Worm (Caenorhabditis elegans) whole organism, L1 larva: ENCODE data around the gene bra-1.

Experiments used
- C34B4.2 ChIP-seq: sonication (generic microtip); optimal IDR thresholded peaks from 2 replicates; lab custom pipeline; 2017; ENCODE audit warnings: mild to moderate bottlenecking, missing genetic modification characterization, missing compliant biosample characterization
- aha-1 ChIP-seq: fragments of 150-350 bp; optimal IDR thresholded peaks from 2 replicates; lab custom pipeline; 2014; ENCODE audit warnings: missing biosample characterization, missing genetic modification characterization
- blmp-1 ChIP-seq: fragments of 150-350 bp; optimal IDR thresholded peaks from 2 replicates; lab custom pipeline; 2014; ENCODE audit warnings: missing biosample characterization, missing genetic modification characterization
- ceh-63 ChIP-seq: fragments of 200-800 bp; sonication (Bioruptor generic); optimal IDR thresholded peaks from 2 replicates; lab custom pipeline; 2018; ENCODE audit warnings: mild to moderate bottlenecking, missing genetic modification characterization, missing compliant biosample characterization
- dpl-1 ChIP-seq, 3 experiments: fragments of 150-350 bp in 2 of 3; sonication (generic microtip) in 1 of 3; optimal IDR thresholded peaks; 2 replicates each; lab custom pipeline; 2014 to 2017; ENCODE audit warnings: missing biosample characterization in 3 of 3, missing genetic modification characterization in 3 of 3, missing genetic modification reagents in 3 of 3
- efl-1 ChIP-seq, 4 experiments: fragments of 150-350 bp; optimal IDR thresholded peaks in 3 of 4; peaks in 1 of 4; 1 replicate in 1 of 4; 2 replicates in 3 of 4; lab custom pipeline; 2014; ENCODE audit warnings: missing biosample characterization in 2 of 4, missing genetic modification characterization in 2 of 4, missing genetic modification reagents in 2 of 4
- egl-27 ChIP-seq, 2 experiments: fragments of 150-350 bp in 1 of 2; sonication (generic microtip); optimal IDR thresholded peaks; 3 replicates each; lab custom pipeline; 2017 to 2018; ENCODE audit warnings: missing biosample characterization in 2 of 2, missing genetic modification characterization in 2 of 2, missing genetic modification reagents in 2 of 2
- fkh-10 ChIP-seq: sonication (generic microtip); optimal IDR thresholded peaks from 2 replicates; lab custom pipeline; 2017; ENCODE audit warnings: missing biosample characterization, missing genetic modification reagents, missing genetic modification characterization
- fkh-4 ChIP-seq: sonication (generic microtip); optimal IDR thresholded peaks from 2 replicates; lab custom pipeline; 2016; ENCODE audit warnings: missing compliant biosample characterization, missing genetic modification characterization, borderline replicate concordance
- hlh-17 ChIP-seq: fragments of 200-800 bp; sonication (Bioruptor generic); optimal IDR thresholded peaks from 2 replicates; lab custom pipeline; 2018; ENCODE audit warnings: missing genetic modification characterization, mild to moderate bottlenecking, missing compliant biosample characterization, moderate library complexity, borderline replicate concordance
- jun-1 ChIP-seq: fragments of 150-350 bp; optimal IDR thresholded peaks from 2 replicates; lab custom pipeline; 2014; ENCODE audit warnings: missing biosample characterization, missing genetic modification reagents, missing genetic modification characterization
- lin-14 ChIP-seq: fragments of 200-800 bp; sonication (Bioruptor generic); optimal IDR thresholded peaks from 2 replicates; lab custom pipeline; 2018; ENCODE audit warnings: mild to moderate bottlenecking, missing genetic modification characterization, moderate library complexity, missing compliant biosample characterization
- lir-3 ChIP-seq: sonication (generic microtip); optimal IDR thresholded peaks from 2 replicates; lab custom pipeline; 2016; ENCODE audit warnings: mild to moderate bottlenecking, missing genetic modification characterization, moderate library complexity, missing compliant biosample characterization; ENCODE audit not compliant: poor library complexity
- lsy-2 ChIP-seq, 2 experiments: fragments of 150-350 bp; optimal IDR thresholded peaks; 2 replicates each; lab custom pipeline; 2014; ENCODE audit warnings: missing biosample characterization in 2 of 2, missing genetic modification characterization in 2 of 2
- nhr-11 ChIP-seq: fragments of 150-350 bp; optimal IDR thresholded peaks from 2 replicates; lab custom pipeline; 2014; ENCODE audit warnings: missing biosample characterization, missing genetic modification characterization
- pag-3 ChIP-seq: sonication (generic microtip); optimal IDR thresholded peaks from 2 replicates; lab custom pipeline; 2017; ENCODE audit warnings: missing genetic modification characterization, mild to moderate bottlenecking, missing compliant biosample characterization, antibody characterized with exemption, borderline replicate concordance; ENCODE audit not compliant: insufficient read depth
- unc-86 ChIP-seq: sonication (generic microtip); optimal IDR thresholded peaks from 2 replicates; lab custom pipeline; 2016; ENCODE audit warnings: missing genetic modification characterization, missing compliant biosample characterization
- unc-98 ChIP-seq: fragments of 200-800 bp; sonication (Bioruptor generic); IDR thresholded peaks from 2 replicates; pipeline ENCODE4 v1.3.6; 2022; ENCODE audit warnings: missing genetic modification characterization, missing compliant biosample characterization

The bra-1 gene

DNA sequence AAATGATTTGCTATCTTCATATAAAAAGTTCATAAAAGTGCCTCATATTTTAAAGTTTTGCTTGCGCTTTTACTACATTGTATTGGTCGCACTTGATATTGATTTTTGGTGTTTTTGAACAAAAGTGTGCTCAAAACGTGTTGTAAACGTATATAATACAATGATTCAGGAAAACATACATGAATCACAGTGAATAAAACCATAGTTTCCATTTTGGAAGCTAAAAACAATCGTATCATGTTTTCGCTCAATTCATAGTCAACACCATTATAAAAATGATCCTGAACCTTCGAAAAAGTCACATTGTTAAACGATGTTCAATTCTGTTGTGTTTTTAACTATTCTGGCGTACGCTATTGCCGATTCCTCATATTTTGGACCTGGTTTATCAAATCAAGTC lies 49.1 kb downstream of the bra-1 start, which contains the start of gene C40C9.3:
Gene C40C9.3, plus strand, starts transcription at position 301 of the 400 bp plus-strand sequence.
- TF ChIP-seq lin-14 (GFP tag; lab: Kevin White, UChicago) (no peak), unc-98 (GFP tag; lab: Robert Waterston, UW) (no peak), nhr-11 (tag; lab: Kevin White, UChicago) (no peak), C34B4.2 (tag; lab: Kevin White, UChicago) (no peak), egl-27 (tag; optimal IDR thresholded peaks at IDR 0.05; lab: Kevin White, UChicago) (no peak), unc-86 (tag; lab: Kevin White, UChicago) (no peak), fkh-4 (no peak), jun-1 (tag; lab: Kevin White, UChicago) (no peak), lsy-2 (tag; optimal IDR thresholded peaks at IDR 0.05; lab: Kevin White, UChicago) (no peak), aha-1 (no peak), pag-3 (no peak), fkh-10 (GFP tag; lab: Kevin White, UChicago) (no peak), ceh-63 (GFP tag; lab: Kevin White, UChicago) (no peak), efl-1 (optimal IDR thresholded peaks at IDR 0.05; lab: Kevin White, UChicago) (no peak), efl-1 (GFP tag; optimal IDR thresholded peaks at IDR 0.05 in 1 of 2; lab: Kevin White, UChicago) (no peak), hlh-17 (GFP tag; lab: Kevin White, UChicago) (no peak), blmp-1 (tag; lab: Kevin White, UChicago) (no peak), dpl-1 (GFP tag; optimal IDR thresholded peaks at IDR 0.05; lab: Kevin White, UChicago) (no peak), lir-3 (tag; lab: Kevin White, UChicago) (no peak)
- TF ChIP-seq, all 84 proteins: peak for 0
